Fruit fly (Drosophila melanogaster) whole organism, embryonic: Measurements from ENCODE around the gene scyl.

Source experiments
- Bdp1 ChIP-seq: fragments of 200-800 bp; sonication (Bioruptor generic); optimal IDR thresholded peaks from 3 replicates; lab custom pipeline; 2016; ENCODE audit warnings: missing biosample characterization, missing genetic modification characterization
- Bgb ChIP-seq: fragments of 200-800 bp; sonication (Bioruptor generic); IDR thresholded peaks from 2 replicates; pipeline ENCODE4 v1.3.6; 2022; ENCODE audit warnings: missing biosample characterization, missing genetic modification characterization; ENCODE audit not compliant: partially characterized antibody
- CG10267 ChIP-seq: fragments of 200-800 bp; sonication (Bioruptor generic); optimal IDR thresholded peaks from 2 replicates; lab custom pipeline; 2018; ENCODE audit warnings: missing biosample characterization, mild to moderate bottlenecking, missing genetic modification characterization, moderate library complexity
- CG10959 ChIP-seq: fragments of 200-800 bp; sonication (Bioruptor generic); IDR thresholded peaks from 2 replicates; pipeline ENCODE4 v1.3.6; 2022; ENCODE audit warnings: missing biosample characterization, missing genetic modification characterization
- CG11504 ChIP-seq: fragments of 200-800 bp; sonication (Bioruptor generic); optimal IDR thresholded peaks from 3 replicates; lab custom pipeline; 2019; ENCODE audit warnings: missing biosample characterization, mild to moderate bottlenecking, missing genetic modification characterization, moderate library complexity
- CG1233 ChIP-seq: fragments of 200-800 bp; sonication (Bioruptor generic); optimal IDR thresholded peaks from 4 replicates; lab custom pipeline; 2018; ENCODE audit warnings: missing biosample characterization, mild to moderate bottlenecking, missing genetic modification characterization
- CG12659 ChIP-seq: fragments of 200-800 bp; sonication (Bioruptor generic); optimal IDR thresholded peaks from 3 replicates; lab custom pipeline; 2017; ENCODE audit warnings: mild to moderate bottlenecking, missing biosample characterization, missing genetic modification reagents, missing genetic modification characterization
- CG13424 ChIP-seq: fragments of 200-800 bp; sonication (Bioruptor generic); optimal IDR thresholded peaks from 2 replicates; lab custom pipeline; 2019; ENCODE audit warnings: missing biosample characterization, mild to moderate bottlenecking, missing genetic modification characterization, moderate library complexity
- CG15269 ChIP-seq: fragments of 200-800 bp; sonication (Bioruptor generic); optimal IDR thresholded peaks from 2 replicates; lab custom pipeline; 2018; ENCODE audit warnings: missing biosample characterization, mild to moderate bottlenecking, missing genetic modification characterization, moderate library complexity
- CG17612 ChIP-seq: fragments of 200-800 bp; sonication (Bioruptor generic); IDR thresholded peaks from 2 replicates; pipeline ENCODE4 v1.3.6; 2022; ENCODE audit warnings: missing biosample characterization, missing genetic modification characterization
- CG17802 ChIP-seq: fragments of 200-800 bp; sonication (Bioruptor generic); optimal IDR thresholded peaks from 2 replicates; lab custom pipeline; 2018; ENCODE audit warnings: missing biosample characterization, mild to moderate bottlenecking, missing genetic modification characterization, moderate library complexity
- CG17912 ChIP-seq: fragments of 200-800 bp; sonication (Bioruptor generic); optimal IDR thresholded peaks from 2 replicates; lab custom pipeline; 2018; ENCODE audit warnings: missing biosample characterization, mild to moderate bottlenecking, missing genetic modification characterization
- CG18011 ChIP-seq: fragments of 200-800 bp; sonication (Bioruptor generic); optimal IDR thresholded peaks from 2 replicates; lab custom pipeline; 2017; ENCODE audit warnings: missing biosample characterization, missing genetic modification characterization, mild to moderate bottlenecking, moderate library complexity, missing genotype
- CG18476 ChIP-seq: fragments of 200-800 bp; sonication (Bioruptor generic); optimal IDR thresholded peaks from 2 replicates; lab custom pipeline; 2016; ENCODE audit warnings: missing biosample characterization, mild to moderate bottlenecking, missing genetic modification characterization
- CG2199 ChIP-seq: fragments of 200-800 bp; sonication (Bioruptor generic); IDR thresholded peaks from 3 replicates; pipeline ENCODE4 v1.3.6; 2022; ENCODE audit warnings: missing biosample characterization, missing genetic modification characterization
- CG2202 ChIP-seq: fragments of 200-800 bp; sonication (Bioruptor generic); optimal IDR thresholded peaks from 2 replicates; lab custom pipeline; 2018; ENCODE audit warnings: missing biosample characterization, mild to moderate bottlenecking, missing genetic modification characterization
- CG31224 ChIP-seq: fragments of 200-800 bp; sonication (Bioruptor generic); IDR thresholded peaks from 2 replicates; pipeline ENCODE4 v1.3.6; 2022; ENCODE audit warnings: missing biosample characterization, missing genetic modification characterization
- CG32772 ChIP-seq: fragments of 200-800 bp; sonication (Bioruptor generic); IDR thresholded peaks from 2 replicates; pipeline ENCODE4 v1.3.6; 2022; ENCODE audit warnings: missing biosample characterization, missing genetic modification characterization
- CG3281 ChIP-seq: fragments of 200-800 bp; sonication (Bioruptor generic); optimal IDR thresholded peaks from 3 replicates; lab custom pipeline; 2017; ENCODE audit warnings: missing biosample characterization, mild to moderate bottlenecking, missing genetic modification characterization
- CG34376 ChIP-seq: fragments of 200-800 bp; sonication (Bioruptor generic); optimal IDR thresholded peaks from 2 replicates; lab custom pipeline; 2018; ENCODE audit warnings: missing biosample characterization, mild to moderate bottlenecking, missing genetic modification characterization
- CG4707 ChIP-seq: fragments of 200-800 bp; sonication (Bioruptor generic); optimal IDR thresholded peaks from 2 replicates; lab custom pipeline; 2018; ENCODE audit warnings: missing biosample characterization, mild to moderate bottlenecking, missing genetic modification characterization, moderate library complexity
- CG4820 ChIP-seq: fragments of 200-800 bp; sonication (Bioruptor generic); optimal IDR thresholded peaks from 3 replicates; lab custom pipeline; 2016; ENCODE audit warnings: missing biosample characterization, missing genetic modification characterization
- CG6654 ChIP-seq: fragments of 200-800 bp; sonication (Bioruptor generic); optimal IDR thresholded peaks from 2 replicates; lab custom pipeline; 2017; ENCODE audit warnings: missing biosample characterization, mild to moderate bottlenecking, missing genetic modification characterization
- CG7271 ChIP-seq: fragments of 200-800 bp; sonication (Bioruptor generic); optimal IDR thresholded peaks from 2 replicates; lab custom pipeline; 2018; ENCODE audit warnings: missing biosample characterization, mild to moderate bottlenecking, missing genetic modification characterization, moderate library complexity
- CG7963 ChIP-seq: fragments of 200-800 bp; sonication (Bioruptor generic); IDR thresholded peaks from 3 replicates; pipeline ENCODE4 v1.3.6; 2022; ENCODE audit warnings: missing biosample characterization, missing genetic modification characterization; ENCODE audit not compliant: partially characterized antibody
- CG8765 ChIP-seq: fragments of 200-800 bp; sonication (Bioruptor generic); IDR thresholded peaks from 2 replicates; pipeline ENCODE4 v1.3.6; 2022; ENCODE audit warnings: missing biosample characterization, missing genetic modification characterization
- CG8944 ChIP-seq: fragments of 200-800 bp; sonication (Bioruptor generic); optimal IDR thresholded peaks from 3 replicates; lab custom pipeline; 2016; ENCODE audit warnings: missing biosample characterization, missing genetic modification characterization
- Camta ChIP-seq: fragments of 200-800 bp; sonication (Bioruptor generic); optimal IDR thresholded peaks from 2 replicates; lab custom pipeline; 2016; ENCODE audit warnings: missing biosample characterization, missing genetic modification characterization
- Chrac-16 ChIP-seq: fragments of 200-800 bp; sonication (Bioruptor generic); optimal IDR thresholded peaks from 3 replicates; lab custom pipeline; 2016; ENCODE audit warnings: missing biosample characterization, missing genetic modification characterization
- CkIIα-i1 ChIP-seq: fragments of 200-800 bp; sonication (Bioruptor generic); IDR thresholded peaks from 2 replicates; pipeline ENCODE4 v1.3.6; 2022; ENCODE audit warnings: missing biosample characterization, missing genetic modification characterization
- Doc3 ChIP-seq: fragments of 200-800 bp; sonication (Bioruptor generic); IDR thresholded peaks from 3 replicates; pipeline ENCODE4 v1.3.6; 2022; ENCODE audit warnings: missing biosample characterization, missing genetic modification characterization; ENCODE audit not compliant: partially characterized antibody
- Fer2 ChIP-seq: fragments of 200-800 bp; sonication (Bioruptor generic); optimal IDR thresholded peaks from 2 replicates; lab custom pipeline; 2018; ENCODE audit warnings: missing biosample characterization, mild to moderate bottlenecking, missing genetic modification characterization, moderate library complexity
- Myb ChIP-seq: fragments of 200-800 bp; sonication (Bioruptor generic); optimal IDR thresholded peaks from 2 replicates; lab custom pipeline; 2016; ENCODE audit warnings: missing biosample characterization, missing genetic modification characterization
- Sry-β ChIP-seq: fragments of 200-800 bp; sonication (Bioruptor generic); optimal IDR thresholded peaks from 2 replicates; lab custom pipeline; 2018; ENCODE audit warnings: missing biosample characterization, mild to moderate bottlenecking, missing genetic modification characterization, moderate library complexity
- TFAM ChIP-seq: fragments of 200-800 bp; sonication (Bioruptor generic); optimal IDR thresholded peaks from 2 replicates; lab custom pipeline; 2017; ENCODE audit warnings: missing biosample characterization, missing genetic modification characterization, inconsistent platforms
- corto ChIP-seq: fragments of 200-800 bp; sonication (Bioruptor generic); optimal IDR thresholded peaks from 2 replicates; lab custom pipeline; 2016; ENCODE audit warnings: missing biosample characterization, mild to moderate bottlenecking, missing genetic modification characterization, moderate library complexity
- crol ChIP-seq: fragments of 200-800 bp; sonication (Bioruptor generic); IDR thresholded peaks from 2 replicates; pipeline ENCODE4 v1.3.6; 2022; ENCODE audit warnings: missing biosample characterization, missing genetic modification characterization
- crp ChIP-seq, 2 experiments: fragments of 200-800 bp; sonication (Bioruptor generic); optimal IDR thresholded peaks; 2 replicates in 1 of 2; 3 replicates in 1 of 2; lab custom pipeline; 2017; ENCODE audit warnings: missing biosample characterization in 2 of 2, missing genetic modification characterization in 2 of 2, mild to moderate bottlenecking in 1 of 2, moderate library complexity in 1 of 2
- dpn ChIP-seq, 2 experiments: fragments of 200-800 bp; sonication (Bioruptor generic); optimal IDR thresholded peaks; 3 replicates each; lab custom pipeline; 2016; ENCODE audit warnings: missing biosample characterization in 2 of 2, missing genetic modification characterization in 2 of 2
- eve ChIP-seq, 2 experiments: fragments of >200 bp; optimal IDR thresholded peaks; 2 replicates each; lab custom pipeline; 2017; ENCODE audit warnings: missing biosample characterization in 2 of 2, missing genetic modification characterization in 2 of 2
- hbn ChIP-seq: fragments of 200-800 bp; sonication (Bioruptor generic); IDR thresholded peaks from 2 replicates; pipeline ENCODE4 v1.3.6; 2022; ENCODE audit warnings: missing biosample characterization, missing genetic modification characterization; ENCODE audit not compliant: partially characterized antibody
- nom ChIP-seq: fragments of 200-800 bp; sonication (Bioruptor generic); optimal IDR thresholded peaks from 2 replicates; lab custom pipeline; 2017; ENCODE audit warnings: missing biosample characterization, missing genetic modification characterization, mild to moderate bottlenecking, moderate library complexity, missing genetic modification reagents
- onecut ChIP-seq: fragments of 200-800 bp; sonication (Bioruptor generic); IDR thresholded peaks from 2 replicates; pipeline ENCODE4 v1.3.6; 2022; ENCODE audit warnings: missing biosample characterization, missing genetic modification characterization
- row ChIP-seq: fragments of 200-800 bp; sonication (Bioruptor generic); IDR thresholded peaks from 3 replicates; pipeline ENCODE4 v1.3.6; 2022; ENCODE audit warnings: missing biosample characterization, missing genetic modification characterization
- slbo ChIP-seq: fragments of 200-800 bp; sonication (Bioruptor generic); IDR thresholded peaks from 2 replicates; pipeline ENCODE4 v1.3.6; 2022; ENCODE audit warnings: missing biosample characterization, missing genetic modification characterization
- sug ChIP-seq: fragments of 200-800 bp; optimal IDR thresholded peaks from 2 replicates; lab custom pipeline; 2019; ENCODE audit warnings: missing biosample characterization, mild to moderate bottlenecking, missing genetic modification characterization, moderate library complexity
- tio ChIP-seq: fragments of 200-800 bp; sonication (Bioruptor generic); optimal IDR thresholded peaks from 2 replicates; lab custom pipeline; 2017; ENCODE audit warnings: missing biosample characterization, missing genetic modification characterization, inconsistent platforms
- unpg ChIP-seq: fragments of 200-800 bp; sonication (Bioruptor generic); optimal IDR thresholded peaks from 3 replicates; lab custom pipeline; 2018; ENCODE audit warnings: missing biosample characterization, mild to moderate bottlenecking, missing genetic modification characterization, moderate library complexity

The scyl gene

dm6 chr3L:11296150-11296800, 44.2 kb downstream of the scyl start (continued):
- peak; percentile 81 for TF ChIP-seq Chrac-16 (GFP tag; lab: Kevin White, UChicago)
- peak; percentile 69; the same call in 1 of the 2 replicates for TF ChIP-seq onecut (GFP tag; lab: Robert Waterston, UW)
- 0 out of 2 replicates have a peak, but pooled peaks have one; percentile 63 for TF ChIP-seq CG32772 (GFP tag; lab: Robert Waterston, UW)
- peak; percentile 88 for TF ChIP-seq CG3281
- peak; percentile 92 for TF ChIP-seq CG15269 (tag; lab: Kevin White, UChicago)
- TF ChIP-seq CG8944 (GFP tag; lab: Kevin White, UChicago) = peak; percentile 62
- no peak for TF ChIP-seq CG7271 (tag; lab: Kevin White, UChicago)
- TF ChIP-seq Camta = peak; percentile 73
- peak; percentile 78 for TF ChIP-seq slbo (GFP tag; lab: Robert Waterston, UW)
- no peak for TF ChIP-seq CG7963
- TF ChIP-seq hbn (GFP tag; lab: Robert Waterston, UW) = no peak
- no peak for TF ChIP-seq CG2199 (GFP tag; lab: Robert Waterston, UW)
- TF ChIP-seq sug = peak; percentile 81
- TF ChIP-seq CG4707 (GFP tag; lab: Kevin White, UChicago) = peak; percentile 7
- no peak for TF ChIP-seq corto (GFP tag; lab: Kevin White, UChicago)
- TF ChIP-seq CG8765 = no peak
- peak; percentile 96 for TF ChIP-seq CG12659 (GFP tag; lab: Kevin White, UChicago)
- TF ChIP-seq CG34376 (GFP tag; lab: Kevin White, UChicago) = peak; percentile 54
- TF ChIP-seq eve (GFP tag; optimal IDR thresholded peaks at IDR 0.05; lab: Kevin White, UChicago) = peak in 1 of 2 experiments; percentile 94
- TF ChIP-seq Myb (GFP tag; lab: Kevin White, UChicago) = peak; percentile 48
- TF ChIP-seq CG17802 (tag; lab: Kevin White, UChicago) = no peak
- no peak for TF ChIP-seq CG17612
- no peak for TF ChIP-seq CG10959 (GFP tag; lab: Robert Waterston, UW)
- peak; percentile 61 for TF ChIP-seq CG31224 (GFP tag; lab: Robert Waterston, UW)
- TF ChIP-seq Fer2 (tag; lab: Kevin White, UChicago) = peak; percentile 39
- peak; percentile 67 to 82 for TF ChIP-seq dpn (GFP tag; optimal IDR thresholded peaks at IDR 0.05; lab: Kevin White, UChicago)
- no peak for TF ChIP-seq CkIIα-i1 (GFP tag; lab: Robert Waterston, UW)
- TF ChIP-seq CG18011 (GFP tag; lab: Kevin White, UChicago) = peak; percentile 72
- peak; percentile 71 for TF ChIP-seq nom
- TF ChIP-seq TFAM = peak; percentile 36
- peak; percentile 86 for TF ChIP-seq CG4820
- TF ChIP-seq Bdp1 = peak; percentile 33
- TF ChIP-seq crp (GFP tag; optimal IDR thresholded peaks at IDR 0.05; lab: Kevin White, UChicago) = peak in 1 of 2 experiments; percentile 58
- TF ChIP-seq row (GFP tag; lab: Robert Waterston, UW) = peak; percentile 83
- peak; percentile 21 for TF ChIP-seq Sry-β (GFP tag; lab: Kevin White, UChicago)
- no peak for TF ChIP-seq Bgb (GFP tag; lab: Robert Waterston, UW)
- peak; percentile 92 for TF ChIP-seq CG13424 (tag; lab: Kevin White, UChicago)
- TF ChIP-seq CG18476 (GFP tag; lab: Kevin White, UChicago) = peak; percentile 83
- TF ChIP-seq CG1233 (GFP tag; lab: Kevin White, UChicago) = peak; percentile 84
- TF ChIP-seq CG2202 (tag; lab: Kevin White, UChicago) = peak; percentile 69
- TF ChIP-seq crol (GFP tag; lab: Robert Waterston, UW) = 0 out of 2 replicates have a peak, but pooled peaks have one; percentile 9
- TF ChIP-seq unpg = peak; percentile 86
- peak; percentile 94 for TF ChIP-seq CG11504
- TF ChIP-seq tio (GFP tag; lab: Kevin White, UChicago) = peak; percentile 93
- peak; percentile 84 for TF ChIP-seq CG10267
- peak; percentile 84 for TF ChIP-seq CG6654 (GFP tag; lab: Kevin White, UChicago)
- no peak for TF ChIP-seq CG17912 (GFP tag; lab: Kevin White, UChicago)
- TF ChIP-seq Doc3 (GFP tag; lab: Robert Waterston, UW) = no peak
